Worm (Caenorhabditis elegans): ENCODE data around the gene tbc-2.

DNA sequence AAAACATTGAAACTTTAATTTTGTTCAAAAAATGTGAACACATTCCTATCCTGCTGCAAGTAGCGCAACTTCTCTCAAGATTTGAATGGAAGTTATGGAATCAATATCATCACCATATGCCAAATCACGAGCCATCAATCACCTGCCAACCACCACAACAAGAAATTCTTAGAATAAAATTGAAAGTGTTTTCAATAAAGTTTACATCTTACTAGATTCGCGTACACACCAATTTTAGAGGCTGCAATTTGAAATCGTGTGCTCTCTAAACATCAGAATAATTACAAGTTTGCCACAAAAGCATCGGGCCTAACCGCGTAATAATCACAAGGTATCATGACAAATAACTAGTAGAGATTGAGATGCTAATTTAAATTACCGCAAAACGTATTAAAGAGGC, 52.4 kb downstream of the tbc-2 start:
- TF ChIP-seq ama-1 (optimal IDR thresholded peaks at IDR 0.05) (no peak), hmg-4 (GFP tag; optimal IDR thresholded peaks at IDR 0.05) (no peak), hnd-1 (tag; optimal IDR thresholded peaks at IDR 0.05) (no peak), flt-1 (GFP tag; IDR thresholded peaks at IDR 0.05) (no peak), scrt-1 (GFP tag; IDR thresholded peaks at IDR 0.05) (no peak)
